Worm (Caenorhabditis elegans) whole organism, L1 larva: ENCODE measurements around the gene uggt-1.

Source experiments
- Y116A8C.19 ChIP-seq: sonication (generic microtip); optimal IDR thresholded peaks from 2 replicates; lab custom pipeline; 2016; ENCODE audit warnings: missing compliant biosample characterization, missing genetic modification characterization, borderline replicate concordance
- aha-1 ChIP-seq: fragments of 150-350 bp; optimal IDR thresholded peaks from 2 replicates; lab custom pipeline; 2014; ENCODE audit warnings: missing biosample characterization, missing genetic modification characterization
- alr-1 ChIP-seq: fragments of 200-800 bp; sonication (Bioruptor generic); optimal IDR thresholded peaks from 2 replicates; lab custom pipeline; 2018; ENCODE audit warnings: borderline replicate concordance, mild to moderate bottlenecking, missing genetic modification characterization, missing compliant biosample characterization
- aly-2 ChIP-seq: fragments of 150-350 bp; optimal IDR thresholded peaks from 2 replicates; lab custom pipeline; 2014; ENCODE audit warnings: missing biosample characterization, missing genetic modification characterization
- efl-1 ChIP-seq, 4 experiments: fragments of 150-350 bp; optimal IDR thresholded peaks in 3 of 4; peaks in 1 of 4; 1 replicate in 1 of 4; 2 replicates in 3 of 4; lab custom pipeline; 2014; ENCODE audit warnings: missing biosample characterization in 2 of 4, missing genetic modification characterization in 2 of 4, missing genetic modification reagents in 2 of 4
- fkh-10 ChIP-seq: sonication (generic microtip); optimal IDR thresholded peaks from 2 replicates; lab custom pipeline; 2017; ENCODE audit warnings: missing biosample characterization, missing genetic modification reagents, missing genetic modification characterization
- lin-15B ChIP-seq: fragments of 150-350 bp; sonication (generic microtip); optimal IDR thresholded peaks from 3 replicates; lab custom pipeline; 2014; ENCODE audit warnings: missing biosample characterization, missing genetic modification characterization
- lin-39 ChIP-seq: fragments of 150-350 bp; optimal IDR thresholded peaks from 2 replicates; lab custom pipeline; 2014; ENCODE audit warnings: missing biosample characterization, missing genetic modification reagents, missing genetic modification characterization
- mdl-1 ChIP-seq, 2 experiments: fragments of 150-350 bp; optimal IDR thresholded peaks; 2 replicates each; lab custom pipeline; 2014 to 2017; ENCODE audit warnings: missing biosample characterization in 2 of 2, missing genetic modification characterization in 2 of 2, inconsistent platforms in 1 of 2
- nhr-237 ChIP-seq: fragments of 150-350 bp; optimal IDR thresholded peaks from 2 replicates; lab custom pipeline; 2014; ENCODE audit warnings: missing biosample characterization, missing genetic modification characterization
- pag-3 ChIP-seq: sonication (generic microtip); optimal IDR thresholded peaks from 2 replicates; lab custom pipeline; 2017; ENCODE audit warnings: missing genetic modification characterization, mild to moderate bottlenecking, missing compliant biosample characterization, antibody characterized with exemption, borderline replicate concordance; ENCODE audit not compliant: insufficient read depth
- unc-62 ChIP-seq: fragments of 150-350 bp; optimal IDR thresholded peaks from 2 replicates; lab custom pipeline; 2014; ENCODE audit warnings: missing biosample characterization, missing genetic modification reagents, missing genetic modification characterization
- zag-1 ChIP-seq: fragments of 150-350 bp; optimal IDR thresholded peaks from 2 replicates; lab custom pipeline; 2014; ENCODE audit warnings: missing biosample characterization, missing genetic modification characterization

DNA sequence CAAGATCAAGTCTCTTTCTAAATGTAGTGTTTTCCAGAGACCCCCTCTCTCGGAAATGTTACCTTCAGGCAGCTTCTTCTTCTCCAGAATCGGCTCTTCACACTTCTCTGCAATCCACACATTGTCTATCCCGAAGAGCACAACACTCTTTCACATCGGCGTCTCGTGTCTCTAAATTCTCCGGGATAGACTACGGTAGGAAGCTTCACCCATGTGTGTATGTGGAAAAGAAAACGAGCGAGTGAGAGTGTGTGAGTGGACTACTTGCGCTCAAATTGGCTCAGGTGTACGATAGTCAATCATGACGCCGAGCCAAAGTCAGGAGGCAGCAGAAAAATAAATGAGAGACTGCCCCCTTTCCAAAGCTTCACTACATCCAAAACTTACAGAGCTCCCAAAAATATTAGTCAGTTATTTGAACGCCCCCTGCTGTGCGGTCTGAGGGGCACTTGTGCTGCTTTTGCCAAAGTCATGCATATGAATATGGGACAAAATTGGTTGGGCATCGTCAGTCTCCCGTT, 43.6 kb downstream of the uggt-1 start:
- TF ChIP-seq efl-1 (optimal IDR thresholded peaks at IDR 0.05; lab: Kevin White, UChicago) (no peak), efl-1 (GFP tag; optimal IDR thresholded peaks at IDR 0.05 in 1 of 2; lab: Kevin White, UChicago) (no peak), lin-15B (tag; lab: Kevin White, UChicago) (no peak), lin-39 (tag; lab: Kevin White, UChicago) (no peak), aha-1 (no peak), pag-3 (tag; lab: Kevin White, UChicago) (no peak), zag-1 (tag; lab: Kevin White, UChicago) (no peak), unc-62 (GFP tag; lab: Kevin White, UChicago) (no peak), alr-1 (tag; lab: Kevin White, UChicago) (no peak), aly-2 (no peak), nhr-237 (tag; lab: Kevin White, UChicago) (no peak), fkh-10 (GFP tag; lab: Kevin White, UChicago) (peak; percentile 63), mdl-1 (tag; optimal IDR thresholded peaks at IDR 0.05; lab: Kevin White, UChicago) (no peak), Y116A8C.19 (tag; lab: Kevin White, UChicago) (no peak)
